Fruit fly (Drosophila melanogaster) whole organism, embryonic: ENCODE data around the gene glob3.
A peak's percentile ranks its signal among the peaks of the same experiment; 100 is the strongest.

Source experiments
- Aef1 ChIP-seq: fragments of 200-800 bp; sonication (Bioruptor generic); IDR thresholded peaks from 3 replicates; pipeline ENCODE4 v1.3.6; 2022; ENCODE audit warnings: missing biosample characterization, missing genetic modification characterization
- Atf3 ChIP-seq: fragments of 200-800 bp; sonication (Bioruptor generic); optimal IDR thresholded peaks from 3 replicates; lab custom pipeline; 2016; ENCODE audit warnings: missing biosample characterization, missing genetic modification characterization
- Bdp1 ChIP-seq: fragments of 200-800 bp; sonication (Bioruptor generic); optimal IDR thresholded peaks from 3 replicates; lab custom pipeline; 2016; ENCODE audit warnings: missing biosample characterization, missing genetic modification characterization
- Blimp-1 ChIP-seq: fragments of 200-800 bp; sonication (Bioruptor generic); optimal IDR thresholded peaks from 3 replicates; lab custom pipeline; 2018; ENCODE audit warnings: missing biosample characterization, missing genetic modification characterization, mild to moderate bottlenecking, moderate library complexity, missing genetic modification reagents
- Bteb2 ChIP-seq: fragments of 200-800 bp; sonication (Bioruptor generic); optimal IDR thresholded peaks from 2 replicates; lab custom pipeline; 2016; ENCODE audit warnings: missing biosample characterization, missing genetic modification characterization
- CG11085 ChIP-seq: fragments of 200-800 bp; sonication (Bioruptor generic); IDR thresholded peaks from 2 replicates; pipeline ENCODE4 v1.3.6; 2022; ENCODE audit warnings: missing biosample characterization, missing genetic modification characterization
- CG11093 ChIP-seq: fragments of 200-800 bp; sonication (Bioruptor generic); IDR thresholded peaks from 3 replicates; pipeline ENCODE4 v1.3.6; 2022; ENCODE audit warnings: missing biosample characterization, missing genetic modification characterization
- CG11695 ChIP-seq: fragments of 200-800 bp; sonication (Bioruptor generic); IDR thresholded peaks from 3 replicates; pipeline ENCODE4 v1.3.6; 2022; ENCODE audit warnings: missing biosample characterization, missing genetic modification characterization
- CG13424 ChIP-seq: fragments of 200-800 bp; sonication (Bioruptor generic); optimal IDR thresholded peaks from 2 replicates; lab custom pipeline; 2019; ENCODE audit warnings: missing biosample characterization, mild to moderate bottlenecking, missing genetic modification characterization, moderate library complexity
- CG13624 ChIP-seq: fragments of 200-800 bp; sonication (Bioruptor generic); optimal IDR thresholded peaks from 2 replicates; lab custom pipeline; 2016; ENCODE audit warnings: missing biosample characterization, missing genetic modification characterization
- CG1529 ChIP-seq: fragments of 200-800 bp; sonication (Bioruptor generic); optimal IDR thresholded peaks from 3 replicates; lab custom pipeline; 2018; ENCODE audit warnings: missing biosample characterization, missing genetic modification characterization
- CG15696 ChIP-seq: fragments of 200-800 bp; sonication (Bioruptor generic); optimal IDR thresholded peaks from 2 replicates; lab custom pipeline; 2019; ENCODE audit warnings: missing biosample characterization, mild to moderate bottlenecking, missing genetic modification characterization, moderate library complexity
- CG2116 ChIP-seq: fragments of 200-800 bp; sonication (Bioruptor generic); optimal IDR thresholded peaks from 3 replicates; lab custom pipeline; 2018; ENCODE audit warnings: missing biosample characterization, mild to moderate bottlenecking, missing genetic modification characterization
- CG2712 ChIP-seq: fragments of 200-800 bp; optimal IDR thresholded peaks from 3 replicates; lab custom pipeline; 2019; ENCODE audit warnings: missing biosample characterization, mild to moderate bottlenecking, missing genetic modification characterization, moderate library complexity
- CG30431 ChIP-seq: fragments of 200-800 bp; sonication (Bioruptor generic); optimal IDR thresholded peaks from 2 replicates; lab custom pipeline; 2017; ENCODE audit warnings: missing biosample characterization, missing genetic modification characterization
- CG31365 ChIP-seq: fragments of 200-800 bp; sonication (Bioruptor generic); optimal IDR thresholded peaks from 2 replicates; lab custom pipeline; 2018; ENCODE audit warnings: missing biosample characterization, mild to moderate bottlenecking, missing genetic modification characterization
- CG33213 ChIP-seq: fragments of 200-800 bp; sonication (Bioruptor generic); optimal IDR thresholded peaks from 3 replicates; lab custom pipeline; 2016; ENCODE audit warnings: missing biosample characterization, missing genetic modification characterization
- CG34224 ChIP-seq: fragments of 200-800 bp; sonication (Bioruptor generic); IDR thresholded peaks from 3 replicates; pipeline ENCODE4 v1.3.6; 2022; ENCODE audit warnings: missing biosample characterization, missing genetic modification characterization; ENCODE audit not compliant: partially characterized antibody
- CG4360 ChIP-seq: fragments of 200-800 bp; sonication (Bioruptor generic); IDR thresholded peaks from 2 replicates; pipeline ENCODE4 v1.3.6; 2022; ENCODE audit warnings: missing biosample characterization, missing genetic modification characterization
- CG7786 ChIP-seq: fragments of 200-800 bp; sonication (Bioruptor generic); optimal IDR thresholded peaks from 2 replicates; lab custom pipeline; 2016; ENCODE audit warnings: missing biosample characterization, missing genetic modification characterization
- CG8281 ChIP-seq: fragments of 200-800 bp; sonication (Bioruptor generic); optimal IDR thresholded peaks from 2 replicates; lab custom pipeline; 2018; ENCODE audit warnings: missing biosample characterization, mild to moderate bottlenecking, missing genetic modification characterization, moderate library complexity
- CG8765 ChIP-seq: fragments of 200-800 bp; sonication (Bioruptor generic); IDR thresholded peaks from 2 replicates; pipeline ENCODE4 v1.3.6; 2022; ENCODE audit warnings: missing biosample characterization, missing genetic modification characterization
- Eip74EF ChIP-seq, 2 experiments: fragments of 200-800 bp in 1 of 2; fragments of >200 bp in 1 of 2; sonication (Bioruptor generic) in 1 of 2; optimal IDR thresholded peaks; 2 replicates each; lab custom pipeline; 2017 to 2019; ENCODE audit warnings: missing biosample characterization in 2 of 2, missing genetic modification characterization in 2 of 2, mild to moderate bottlenecking in 1 of 2, moderate library complexity in 1 of 2
- HLHmδ ChIP-seq: fragments of 200-800 bp; sonication (Bioruptor generic); optimal IDR thresholded peaks from 2 replicates; lab custom pipeline; 2018; ENCODE audit warnings: missing biosample characterization, mild to moderate bottlenecking, missing genetic modification characterization, moderate library complexity
- HmgD ChIP-seq: fragments of 200-800 bp; sonication (Bioruptor generic); optimal IDR thresholded peaks from 3 replicates; lab custom pipeline; 2016; ENCODE audit warnings: missing biosample characterization, missing genetic modification characterization
- Hsf ChIP-seq: fragments of 200-800 bp; sonication (Bioruptor generic); optimal IDR thresholded peaks from 3 replicates; lab custom pipeline; 2016; ENCODE audit warnings: missing biosample characterization, missing genetic modification characterization
- Kr ChIP-seq: fragments of 200-800 bp; sonication (Bioruptor generic); optimal IDR thresholded peaks from 2 replicates; lab custom pipeline; 2017; ENCODE audit warnings: missing biosample characterization, mild to moderate bottlenecking, missing genetic modification characterization
- Lhr ChIP-seq: fragments of 200-800 bp; sonication (Bioruptor generic); optimal IDR thresholded peaks from 3 replicates; lab custom pipeline; 2017; ENCODE audit warnings: mild to moderate bottlenecking, missing biosample characterization, missing genetic modification reagents, missing genetic modification characterization
- Neu2 ChIP-seq: fragments of 200-800 bp; sonication (Bioruptor generic); optimal IDR thresholded peaks from 3 replicates; lab custom pipeline; 2016; ENCODE audit warnings: missing biosample characterization, missing genetic modification characterization, borderline replicate concordance
- Poxn ChIP-seq: fragments of 200-800 bp; sonication (Bioruptor generic); IDR thresholded peaks from 2 replicates; pipeline ENCODE4 v1.3.6; 2022; ENCODE audit warnings: missing biosample characterization, missing genetic modification characterization
- Taf1 ChIP-seq: fragments of 200-800 bp; sonication (Bioruptor generic); IDR thresholded peaks from 2 replicates; pipeline ENCODE4 v1.3.6; 2022; ENCODE audit warnings: missing biosample characterization, missing genetic modification characterization
- Vsx1 ChIP-seq: fragments of 200-800 bp; sonication (Bioruptor generic); optimal IDR thresholded peaks from 2 replicates; lab custom pipeline; 2017; ENCODE audit warnings: missing biosample characterization, mild to moderate bottlenecking, missing genetic modification characterization, missing genetic modification reagents
- Xrp1 ChIP-seq: fragments of 200-800 bp; sonication (Bioruptor generic); IDR thresholded peaks from 2 replicates; pipeline ENCODE4 v1.3.6; 2022; ENCODE audit warnings: missing biosample characterization, missing genetic modification characterization
- amos ChIP-seq: fragments of 200-800 bp; sonication (Bioruptor generic); IDR thresholded peaks from 2 replicates; pipeline ENCODE4 v1.3.6; 2022; ENCODE audit warnings: missing biosample characterization, missing genetic modification characterization; ENCODE audit not compliant: partially characterized antibody
- bab2 ChIP-seq: fragments of 200-800 bp; sonication (Bioruptor generic); optimal IDR thresholded peaks from 2 replicates; lab custom pipeline; 2016; ENCODE audit warnings: missing biosample characterization, missing genetic modification characterization
- ci ChIP-seq: fragments of 200-800 bp; sonication (Bioruptor generic); IDR thresholded peaks from 3 replicates; pipeline ENCODE4 v1.3.6; 2022; ENCODE audit warnings: missing biosample characterization, missing genetic modification characterization
- crp ChIP-seq, 2 experiments: fragments of 200-800 bp; sonication (Bioruptor generic); optimal IDR thresholded peaks; 2 replicates in 1 of 2; 3 replicates in 1 of 2; lab custom pipeline; 2017; ENCODE audit warnings: missing biosample characterization in 2 of 2, missing genetic modification characterization in 2 of 2, mild to moderate bottlenecking in 1 of 2, moderate library complexity in 1 of 2
- cwo ChIP-seq: fragments of 200-800 bp; sonication (Bioruptor generic); optimal IDR thresholded peaks from 3 replicates; lab custom pipeline; 2017; ENCODE audit warnings: missing biosample characterization, missing genetic modification characterization, mild to moderate bottlenecking, moderate library complexity, missing genetic modification reagents
- eve ChIP-seq, 2 experiments: fragments of >200 bp; optimal IDR thresholded peaks; 2 replicates each; lab custom pipeline; 2017; ENCODE audit warnings: missing biosample characterization in 2 of 2, missing genetic modification characterization in 2 of 2
- ewg ChIP-seq: fragments of 200-800 bp; sonication (Bioruptor generic); optimal IDR thresholded peaks from 3 replicates; lab custom pipeline; 2017; ENCODE audit warnings: mild to moderate bottlenecking, missing biosample characterization, missing genetic modification reagents, missing genetic modification characterization
- h ChIP-seq: fragments of >200 bp; optimal IDR thresholded peaks from 2 replicates; lab custom pipeline; 2017
- hkb ChIP-seq, 2 experiments: fragments of 200-800 bp in 1 of 2; fragments of >200 bp in 1 of 2; sonication (Bioruptor generic) in 1 of 2; IDR thresholded peaks in 1 of 2; optimal IDR thresholded peaks in 1 of 2; 2 replicates each; pipeline versions ENCODE4 v1.3.6 to Lab custom; 2017 to 2022; ENCODE audit warnings: missing biosample characterization in 1 of 2, missing genetic modification characterization in 1 of 2
- pum ChIP-seq: fragments of 200-800 bp; sonication (Bioruptor generic); optimal IDR thresholded peaks from 2 replicates; lab custom pipeline; 2016; ENCODE audit warnings: missing biosample characterization, missing genetic modification characterization
- ranshi ChIP-seq: fragments of 200-800 bp; sonication (Bioruptor generic); IDR thresholded peaks from 2 replicates; pipeline ENCODE4 v1.3.6; 2022; ENCODE audit warnings: missing biosample characterization, missing genetic modification characterization
- sisA ChIP-seq: fragments of 200-800 bp; sonication (Bioruptor generic); IDR thresholded peaks from 2 replicates; pipeline ENCODE4 v1.3.6; 2022; ENCODE audit warnings: missing biosample characterization, missing genetic modification characterization
- slbo ChIP-seq: fragments of 200-800 bp; sonication (Bioruptor generic); IDR thresholded peaks from 2 replicates; pipeline ENCODE4 v1.3.6; 2022; ENCODE audit warnings: missing biosample characterization, missing genetic modification characterization
- ssp ChIP-seq: fragments of 200-800 bp; sonication (Bioruptor generic); IDR thresholded peaks from 2 replicates; pipeline ENCODE4 v1.3.6; 2022; ENCODE audit warnings: missing biosample characterization, missing genetic modification characterization
- ttk ChIP-seq: fragments of 200-800 bp; sonication (Bioruptor generic); IDR thresholded peaks from 2 replicates; pipeline ENCODE4 v2.1.2; 2022; ENCODE audit warnings: missing biosample characterization, missing genetic modification characterization
- unpg ChIP-seq: fragments of 200-800 bp; sonication (Bioruptor generic); optimal IDR thresholded peaks from 3 replicates; lab custom pipeline; 2018; ENCODE audit warnings: missing biosample characterization, mild to moderate bottlenecking, missing genetic modification characterization, moderate library complexity
- z ChIP-seq: fragments of 200-800 bp; sonication (Bioruptor generic); IDR thresholded peaks from 3 replicates; pipeline ENCODE4 v1.3.6; 2022; ENCODE audit warnings: missing biosample characterization, missing genetic modification characterization

Gene glob3

DNA sequence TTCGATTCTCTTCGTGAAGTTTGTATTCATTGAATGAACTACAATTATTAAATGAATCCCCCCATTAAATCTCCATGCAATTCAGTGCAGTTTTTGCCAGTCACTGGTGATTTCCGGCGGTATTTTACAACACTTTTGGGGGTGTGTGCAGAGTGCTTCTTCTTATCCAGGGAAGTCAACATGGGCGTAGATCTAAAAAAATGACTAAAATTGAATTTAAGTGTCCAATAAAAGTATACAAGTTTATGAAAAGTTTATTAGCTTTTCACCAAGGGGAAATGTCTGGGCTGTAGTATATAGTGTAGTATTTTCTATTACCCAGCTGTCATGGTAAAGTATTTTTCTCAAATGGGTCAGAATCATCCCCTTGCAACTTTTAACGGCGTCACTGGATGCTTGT, 38.4 kb upstream of the glob3 start, which contains the start of gene Hpf1 (continued):
- TF ChIP-seq Eip74EF (GFP tag; optimal IDR thresholded peaks at IDR 0.05; lab: Kevin White, UChicago) (peak in 1 of 2 experiments; percentile 97), sisA (GFP tag; lab: Robert Waterston, UW) (peak; percentile 98), CG13424 (tag; lab: Kevin White, UChicago) (peak; percentile 98), Neu2 (peak; percentile 92), Kr (GFP tag; lab: Kevin White, UChicago) (peak; percentile 4), CG2712 (tag; lab: Kevin White, UChicago) (peak; percentile 98), hkb (optimal IDR thresholded peaks at IDR 0.05; lab: Kevin White, UChicago) (no peak), hkb (GFP tag; IDR thresholded peaks at IDR 0.05; lab: Robert Waterston, UW) (peak; percentile 98), HLHmδ (no peak), CG11695 (GFP tag; lab: Robert Waterston, UW) (peak; percentile 99), ci (GFP tag; lab: Robert Waterston, UW) (peak; percentile 98), crp (GFP tag; optimal IDR thresholded peaks at IDR 0.05; lab: Kevin White, UChicago) (peak in 1 of 2 experiments; percentile 69), cwo (GFP tag; lab: Kevin White, UChicago) (peak; percentile 96), amos (GFP tag; lab: Robert Waterston, UW) (no peak), CG13624 (GFP tag; lab: Kevin White, UChicago) (peak; percentile 99), ranshi (GFP tag; lab: Robert Waterston, UW) (peak; percentile 98), Xrp1 (peak; percentile 99), pum (GFP tag; lab: Kevin White, UChicago) (peak; percentile 98), Taf1 (GFP tag; lab: Robert Waterston, UW) (peak; percentile 97), bab2 (GFP tag; lab: Kevin White, UChicago) (peak; percentile 99), h (lab: Kevin White, UChicago) (no peak), HmgD (GFP tag; lab: Kevin White, UChicago) (peak; percentile 98), Hsf (GFP tag; lab: Kevin White, UChicago) (peak; percentile 99), CG7786 (GFP tag; lab: Kevin White, UChicago) (peak; percentile 99), Bdp1 (peak; percentile 92), ewg (GFP tag; lab: Kevin White, UChicago) (peak; percentile 93), CG11085 (peak; percentile 96), CG31365 (peak; percentile 90), slbo (peak; percentile 99), eve (GFP tag; optimal IDR thresholded peaks at IDR 0.05; lab: Kevin White, UChicago) (no peak), Blimp-1 (GFP tag; lab: Kevin White, UChicago) (peak; percentile 95), CG15696 (tag; lab: Kevin White, UChicago) (peak; percentile 94), Bteb2 (GFP tag; lab: Kevin White, UChicago) (peak; percentile 99), CG1529 (GFP tag; lab: Kevin White, UChicago) (peak; percentile 94), Aef1 (GFP tag; lab: Robert Waterston, UW) (peak; percentile 98), CG8765 (GFP tag; lab: Robert Waterston, UW) (peak; percentile 94), CG34224 (GFP tag; lab: Robert Waterston, UW) (no peak), Vsx1 (GFP tag; lab: Kevin White, UChicago) (peak; percentile 94), ttk (GFP tag; lab: Robert Waterston, UW) (peak; percentile 94), CG30431 (GFP tag; lab: Kevin White, UChicago) (peak; percentile 98), CG11093 (peak; percentile 98), Atf3 (GFP tag; lab: Kevin White, UChicago) (peak; percentile 98), z (GFP tag; lab: Robert Waterston, UW) (peak; percentile 53; the same call in 1 of the 3 replicates), Poxn (GFP tag; lab: Robert Waterston, UW) (peak; percentile 95), CG4360 (peak; percentile 73), ssp (GFP tag; lab: Robert Waterston, UW) (peak; percentile 93), Lhr (GFP tag; lab: Kevin White, UChicago) (peak; percentile 93), CG8281 (peak; percentile 91), CG2116 (GFP tag; lab: Kevin White, UChicago) (peak; percentile 84), CG33213 (GFP tag; lab: Kevin White, UChicago) (peak; percentile 98), unpg (GFP tag; lab: Kevin White, UChicago) (peak; percentile 99)
